Fruit fly (Drosophila melanogaster) whole organism, prepupa: ENCODE data around the gene CG5910.
A peak's percentile ranks its signal among the peaks of the same experiment; 100 is the strongest.

ENCODE experiments used
- CG10631 ChIP-seq: fragments of 200-800 bp; sonication (Bioruptor generic); optimal IDR thresholded peaks from 2 replicates; lab custom pipeline; 2016; ENCODE audit warnings: missing biosample characterization, missing genetic modification characterization
- CG10669 ChIP-seq: fragments of 200-800 bp; sonication (Bioruptor generic); optimal IDR thresholded peaks from 3 replicates; lab custom pipeline; 2018; ENCODE audit warnings: missing biosample characterization, mild to moderate bottlenecking, missing genetic modification characterization, moderate library complexity
- CG11762 ChIP-seq: fragments of 200-800 bp; sonication (Bioruptor generic); optimal IDR thresholded peaks from 3 replicates; lab custom pipeline; 2016; ENCODE audit warnings: missing biosample characterization, missing genetic modification characterization; ENCODE audit not compliant: insufficient read depth
- CG11902 ChIP-seq: fragments of 200-800 bp; sonication (Bioruptor generic); optimal IDR thresholded peaks from 3 replicates; lab custom pipeline; 2016; ENCODE audit warnings: missing biosample characterization, missing genetic modification characterization
- CG1621 ChIP-seq: fragments of 200-800 bp; sonication (Bioruptor generic); optimal IDR thresholded peaks from 3 replicates; lab custom pipeline; 2018; ENCODE audit warnings: missing biosample characterization, mild to moderate bottlenecking, missing genetic modification characterization
- CG3032 ChIP-seq: fragments of 200-800 bp; optimal IDR thresholded peaks from 2 replicates; lab custom pipeline; 2019; ENCODE audit warnings: missing biosample characterization, mild to moderate bottlenecking, missing genetic modification characterization, moderate library complexity
- CG34406 ChIP-seq: fragments of 200-800 bp; sonication (Bioruptor generic); optimal IDR thresholded peaks from 3 replicates; lab custom pipeline; 2016; ENCODE audit warnings: missing biosample characterization, missing genetic modification characterization
- CG3919 ChIP-seq: fragments of 200-800 bp; sonication (Bioruptor generic); optimal IDR thresholded peaks from 3 replicates; lab custom pipeline; 2016; ENCODE audit warnings: missing biosample characterization, missing genetic modification characterization
- CG4318 ChIP-seq: fragments of 200-800 bp; sonication (Bioruptor generic); optimal IDR thresholded peaks from 3 replicates; lab custom pipeline; 2017; ENCODE audit warnings: missing biosample characterization, mild to moderate bottlenecking, missing genetic modification characterization
- CG6163 ChIP-seq: fragments of 200-800 bp; sonication (Bioruptor generic); IDR thresholded peaks from 3 replicates; pipeline ENCODE4 v1.3.6; 2022; ENCODE audit warnings: missing biosample characterization, missing genetic modification characterization
- CG6276 ChIP-seq: fragments of 200-800 bp; sonication (Bioruptor generic); optimal IDR thresholded peaks from 2 replicates; lab custom pipeline; 2017; ENCODE audit warnings: missing biosample characterization, mild to moderate bottlenecking, missing genetic modification characterization
- CG6792 ChIP-seq: fragments of 200-800 bp; sonication (Bioruptor generic); optimal IDR thresholded peaks from 3 replicates; lab custom pipeline; 2016; ENCODE audit warnings: missing biosample characterization, missing genetic modification characterization
- CG6808 ChIP-seq: fragments of 200-800 bp; sonication (Bioruptor generic); optimal IDR thresholded peaks from 3 replicates; lab custom pipeline; 2017; ENCODE audit warnings: missing biosample characterization, missing genetic modification characterization, mild to moderate bottlenecking, moderate library complexity, missing genetic modification reagents
- CG6854 ChIP-seq: fragments of 200-800 bp; sonication (Bioruptor generic); optimal IDR thresholded peaks from 2 replicates; lab custom pipeline; 2017; ENCODE audit warnings: missing biosample characterization, mild to moderate bottlenecking, missing genetic modification characterization
- CG7368 ChIP-seq: fragments of 200-800 bp; sonication (Bioruptor generic); optimal IDR thresholded peaks from 3 replicates; lab custom pipeline; 2016; ENCODE audit warnings: missing biosample characterization, missing genetic modification characterization
- CG8119 ChIP-seq: fragments of 200-800 bp; sonication (Bioruptor generic); IDR thresholded peaks from 3 replicates; pipeline ENCODE4 v1.3.6; 2022; ENCODE audit warnings: missing biosample characterization, missing genetic modification characterization
- CG8319 ChIP-seq: fragments of 200-800 bp; sonication (Bioruptor generic); optimal IDR thresholded peaks from 3 replicates; lab custom pipeline; 2016; ENCODE audit warnings: missing biosample characterization, missing genetic modification characterization
- CG9139 ChIP-seq: fragments of 200-800 bp; sonication (Bioruptor generic); optimal IDR thresholded peaks from 3 replicates; lab custom pipeline; 2017; ENCODE audit warnings: missing biosample characterization, mild to moderate bottlenecking, missing genetic modification characterization
- Eip78C ChIP-seq: fragments of 200-800 bp; sonication (Bioruptor generic); peaks from one replicate; lab custom pipeline; 2016; ENCODE audit warnings: missing biosample characterization, missing genetic modification characterization
- Eip93F ChIP-seq: fragments of 200-800 bp; sonication (Bioruptor generic); optimal IDR thresholded peaks from 2 replicates; lab custom pipeline; 2016; ENCODE audit warnings: missing biosample characterization, mild to moderate bottlenecking, missing genetic modification characterization
- Ets21C ChIP-seq: fragments of 200-800 bp; sonication (Bioruptor generic); optimal IDR thresholded peaks from 3 replicates; lab custom pipeline; 2016; ENCODE audit warnings: missing biosample characterization, missing genetic modification characterization
- Ets96B ChIP-seq: fragments of 200-800 bp; optimal IDR thresholded peaks from 2 replicates; lab custom pipeline; 2019; ENCODE audit warnings: missing biosample characterization, mild to moderate bottlenecking, missing genetic modification characterization, moderate library complexity
- Gug ChIP-seq: fragments of 200-800 bp; sonication (Bioruptor generic); IDR thresholded peaks from 2 replicates; pipeline ENCODE4 v1.3.6; 2022; ENCODE audit warnings: missing biosample characterization, missing genetic modification characterization
- Hr38 ChIP-seq: sonication (Bioruptor generic); optimal IDR thresholded peaks from 2 replicates; lab custom pipeline; 2016; ENCODE audit warnings: missing biosample characterization, missing genetic modification characterization
- Hr39 ChIP-seq: fragments of 200-800 bp; sonication (Bioruptor generic); optimal IDR thresholded peaks from 2 replicates; lab custom pipeline; 2016; ENCODE audit warnings: missing biosample characterization, missing genetic modification characterization
- Hr4 ChIP-seq: fragments of 200-800 bp; sonication (Bioruptor generic); optimal IDR thresholded peaks from 3 replicates; lab custom pipeline; 2016; ENCODE audit warnings: missing biosample characterization, missing genetic modification characterization
- Lpt ChIP-seq: fragments of 200-800 bp; sonication (Bioruptor generic); optimal IDR thresholded peaks from 3 replicates; lab custom pipeline; 2016; ENCODE audit warnings: missing biosample characterization, missing genetic modification characterization
- Met ChIP-seq: fragments of 200-800 bp; sonication (Bioruptor generic); optimal IDR thresholded peaks from 3 replicates; lab custom pipeline; 2016; ENCODE audit warnings: missing biosample characterization, missing genetic modification characterization
- OdsH ChIP-seq: fragments of 200-800 bp; sonication (Bioruptor generic); optimal IDR thresholded peaks from 3 replicates; lab custom pipeline; 2016; ENCODE audit warnings: missing biosample characterization, missing genetic modification characterization
- Smox ChIP-seq: fragments of 200-800 bp; sonication (Bioruptor generic); optimal IDR thresholded peaks from 3 replicates; lab custom pipeline; 2016; ENCODE audit warnings: missing biosample characterization, missing genetic modification characterization
- Sox102F ChIP-seq: fragments of 200-800 bp; sonication (Bioruptor generic); optimal IDR thresholded peaks from 2 replicates; lab custom pipeline; 2016; ENCODE audit warnings: missing biosample characterization, mild to moderate bottlenecking, missing genetic modification characterization
- Sox14 ChIP-seq: fragments of 200-800 bp; sonication (Bioruptor generic); optimal IDR thresholded peaks from 3 replicates; lab custom pipeline; 2016; ENCODE audit warnings: missing biosample characterization, missing genetic modification characterization
- Sox15 ChIP-seq: fragments of 200-800 bp; sonication (Bioruptor generic); optimal IDR thresholded peaks from 3 replicates; lab custom pipeline; 2016; ENCODE audit warnings: missing biosample characterization, missing genetic modification characterization
- achi ChIP-seq: fragments of 200-800 bp; sonication (Bioruptor generic); optimal IDR thresholded peaks from 3 replicates; lab custom pipeline; 2016; ENCODE audit warnings: missing biosample characterization, missing genetic modification characterization
- dac ChIP-seq: fragments of 200-800 bp; sonication (Bioruptor generic); optimal IDR thresholded peaks from 2 replicates; lab custom pipeline; 2017; ENCODE audit warnings: missing biosample characterization, mild to moderate bottlenecking, missing genetic modification characterization
- dsx ChIP-seq: fragments of 200-800 bp; optimal IDR thresholded peaks from 3 replicates; lab custom pipeline; 2019; ENCODE audit warnings: missing biosample characterization, mild to moderate bottlenecking, missing genetic modification characterization, moderate library complexity; ENCODE audit not compliant: poor library complexity, severe bottlenecking
- fkh ChIP-seq: fragments of 200-800 bp; sonication (Bioruptor generic); optimal IDR thresholded peaks from 3 replicates; lab custom pipeline; 2017; ENCODE audit warnings: missing biosample characterization, mild to moderate bottlenecking, missing genetic modification characterization, moderate library complexity
- pdm3 ChIP-seq: fragments of 200-800 bp; sonication (Bioruptor generic); optimal IDR thresholded peaks from 3 replicates; lab custom pipeline; 2016; ENCODE audit warnings: missing biosample characterization, missing genetic modification characterization
- spab ChIP-seq: fragments of 200-800 bp; sonication (Bioruptor generic); optimal IDR thresholded peaks from 2 replicates; lab custom pipeline; 2017; ENCODE audit warnings: missing biosample characterization, mild to moderate bottlenecking, missing genetic modification characterization, missing genetic modification reagents
- ss ChIP-seq, 2 experiments: fragments of 200-800 bp; sonication (Bioruptor generic); optimal IDR thresholded peaks; 2 replicates in 1 of 2; 3 replicates in 1 of 2; lab custom pipeline; 2017 to 2018; ENCODE audit warnings: mild to moderate bottlenecking in 2 of 2, missing biosample characterization in 2 of 2, missing genetic modification characterization in 2 of 2, moderate library complexity in 1 of 2
- svp ChIP-seq: fragments of 200-800 bp; sonication (Bioruptor generic); peaks from one replicate; lab custom pipeline; 2016; ENCODE audit warnings: missing biosample characterization, missing genetic modification characterization
- topi ChIP-seq: fragments of 200-800 bp; sonication (Bioruptor generic); optimal IDR thresholded peaks from 3 replicates; lab custom pipeline; 2016; ENCODE audit warnings: missing biosample characterization, missing genetic modification characterization

CG5910 gene

DNA sequence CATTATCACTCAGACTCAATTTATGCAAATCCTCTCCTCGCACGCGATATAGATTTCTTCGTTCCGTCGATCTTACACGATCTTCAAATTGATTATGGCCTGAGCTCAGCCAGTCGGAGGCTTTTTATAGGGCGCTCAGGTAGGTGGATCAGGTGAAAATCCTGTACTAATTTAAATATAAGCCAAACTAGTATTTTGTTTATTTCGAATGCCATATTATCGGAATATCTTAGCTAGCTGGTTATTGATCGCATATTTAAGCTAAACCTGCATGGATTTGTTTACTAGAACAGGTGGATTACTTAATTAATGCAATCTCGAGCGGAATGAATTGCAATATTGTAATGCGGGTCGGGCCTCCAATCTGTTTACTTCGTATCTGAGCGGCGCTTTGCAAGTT, 2.4 kb upstream of the CG5910 start, which contains the start of gene Hpd:
TSS of gene Hpd (minus strand) at position 101 of the 400 bp plus-strand sequence.
- TF ChIP-seq CG3032 (tag; lab: Kevin White, UChicago) (no peak), pdm3 (no peak), Eip78C (GFP tag; lab: Kevin White, UChicago) (no peak), Hr4 (GFP tag; lab: Kevin White, UChicago) (no peak), Smox (GFP tag; lab: Kevin White, UChicago) (no peak)
- TF ChIP-seq, all 60 proteins: peak for 0

DNA sequence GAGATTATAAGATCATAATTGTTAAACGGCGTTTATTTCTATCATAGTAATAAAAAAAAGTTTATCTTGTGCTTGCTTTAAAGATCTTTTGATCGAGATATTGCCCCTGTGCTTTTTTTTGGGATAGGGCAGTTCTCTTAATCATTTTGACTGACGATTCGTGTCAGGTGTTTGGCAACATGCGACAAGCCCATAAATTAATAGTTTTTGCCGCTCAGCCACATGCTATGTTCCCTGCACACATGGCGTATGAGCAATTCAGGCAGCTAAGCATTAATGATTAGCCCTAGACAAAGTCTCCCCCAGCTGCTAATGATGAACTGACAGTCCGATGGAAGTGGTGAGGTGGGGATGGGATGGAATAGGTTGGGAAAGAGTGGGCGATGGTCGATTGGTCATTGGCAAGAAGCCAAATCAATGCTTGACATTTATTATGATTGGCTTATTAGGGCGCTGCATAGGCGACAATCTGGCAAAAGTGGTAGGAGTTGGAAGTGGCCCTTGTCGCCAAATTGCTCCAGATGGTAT, 1.3 kb upstream of the CG5910 start:
- TF ChIP-seq topi: no peak
- no peak for TF ChIP-seq Ets96B (tag; lab: Kevin White, UChicago)

DNA sequence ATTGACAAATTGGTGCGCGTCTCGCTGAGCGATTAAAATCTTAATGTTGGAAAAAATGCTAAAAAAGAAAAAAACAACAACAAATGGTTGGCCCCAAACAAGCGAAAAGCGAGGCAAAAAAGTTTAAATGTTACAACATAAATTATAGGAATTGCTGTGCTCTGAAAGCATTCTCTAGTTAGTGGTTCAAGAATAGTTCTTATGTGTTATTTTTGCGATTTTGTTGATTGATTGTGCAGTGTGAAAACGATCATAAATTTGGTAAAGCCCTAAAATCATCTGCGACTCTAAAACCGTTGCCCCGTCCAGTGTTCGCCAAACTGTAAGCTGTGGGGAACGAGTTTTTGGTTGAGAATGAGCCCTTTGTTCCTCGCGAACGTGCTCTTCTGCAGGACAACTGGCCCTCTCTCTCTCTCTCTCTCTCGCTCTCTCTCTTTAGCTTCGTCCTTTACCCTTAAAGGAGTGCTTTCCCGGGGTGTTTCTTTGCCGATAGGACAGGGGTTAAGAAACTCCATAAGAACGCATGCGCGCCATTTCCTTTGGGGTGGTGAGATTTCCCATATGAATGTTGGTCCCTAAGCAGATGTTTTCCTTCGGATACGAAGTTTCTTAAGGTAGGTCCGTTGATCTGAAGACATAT, 575 bp downstream of the CG5910 start:
- TF ChIP-seq Eip78C (GFP tag; lab: Kevin White, UChicago) (peak; percentile 38), CG6276 (no peak)
- TF ChIP-seq, all 60 proteins: peak for 1

DNA sequence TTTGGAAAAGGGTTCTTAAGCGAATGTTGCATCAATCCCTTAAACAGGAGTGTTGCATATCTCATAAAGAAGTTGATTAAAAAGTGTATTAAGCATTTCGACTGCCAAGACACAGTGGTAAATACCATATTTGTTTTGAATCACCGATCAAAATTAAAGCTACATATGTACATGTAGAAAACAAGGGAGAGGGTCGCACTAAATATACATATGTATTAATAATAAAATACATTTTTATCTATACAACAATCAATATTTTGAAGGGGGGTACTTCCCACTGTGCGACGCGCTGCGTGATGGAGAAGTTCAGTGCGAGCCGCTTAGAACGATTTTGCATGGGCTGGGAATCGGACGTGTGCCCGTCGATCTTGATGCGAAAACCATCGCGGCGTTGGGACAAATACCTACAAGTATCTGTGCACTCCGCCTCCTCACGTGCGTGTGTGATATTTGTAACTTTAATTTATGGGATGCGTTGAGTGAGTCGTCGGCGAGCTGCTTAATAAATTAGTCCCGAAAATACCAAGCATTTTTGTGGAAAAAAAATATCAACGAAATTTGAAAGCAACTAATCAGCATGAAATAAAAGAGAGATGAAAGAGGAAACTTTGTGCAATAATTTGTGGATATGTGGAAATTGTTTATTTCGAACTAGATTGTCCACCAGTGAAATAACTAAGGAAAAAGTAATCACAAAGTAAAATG, 2.7 kb downstream of the CG5910 start:
- TF ChIP-seq Sox14 (GFP tag; lab: Kevin White, UChicago) (peak; percentile 86), CG11902 (peak; percentile 80), CG10631 (peak; percentile 88), dac (peak; percentile 80), CG9139 (GFP tag; lab: Kevin White, UChicago) (peak; percentile 76), CG10669 (GFP tag; lab: Kevin White, UChicago) (peak; percentile 85), Hr39 (GFP tag; lab: Kevin White, UChicago) (peak; percentile 81), CG6276 (peak; percentile 86), pdm3 (peak; percentile 82), CG6163 (GFP tag; lab: Robert Waterston, UW) (peak; percentile 95), achi (GFP tag; lab: Kevin White, UChicago) (peak; percentile 92), CG8119 (peak; percentile 86), Ets96B (tag; lab: Kevin White, UChicago) (peak; percentile 82), Gug (GFP tag; lab: Robert Waterston, UW) (peak; percentile 85), ss (GFP tag; optimal IDR thresholded peaks at IDR 0.05; lab: Kevin White, UChicago) (peak; percentile 58 to 73), Eip93F (GFP tag; lab: Kevin White, UChicago) (peak; percentile 75), Sox15 (GFP tag; lab: Kevin White, UChicago) (peak; percentile 83), CG8319 (GFP tag; lab: Kevin White, UChicago) (peak; percentile 89), CG4318 (GFP tag; lab: Kevin White, UChicago) (peak; percentile 81), CG6792 (GFP tag; lab: Kevin White, UChicago) (peak; percentile 89), Hr38 (GFP tag; lab: Kevin White, UChicago) (no peak), topi (peak; percentile 91), spab (GFP tag; lab: Kevin White, UChicago) (peak; percentile 80), CG7368 (peak; percentile 89), svp (peak; percentile 96), CG1621 (tag; lab: Kevin White, UChicago) (peak; percentile 80), Ets21C (GFP tag; lab: Kevin White, UChicago) (peak; percentile 71), Met (peak; percentile 87), CG3919 (GFP tag; lab: Kevin White, UChicago) (peak; percentile 94), fkh (GFP tag; lab: Kevin White, UChicago) (peak; percentile 23), OdsH (GFP tag; lab: Kevin White, UChicago) (peak; percentile 94), CG11762 (peak; percentile 84), CG34406 (GFP tag; lab: Kevin White, UChicago) (peak; percentile 91), CG6808 (peak; percentile 76), dsx (GFP tag; lab: Kevin White, UChicago) (peak; percentile 77), Sox102F (peak; percentile 93), CG6854 (GFP tag; lab: Kevin White, UChicago) (peak; percentile 82), Lpt (peak; percentile 82)
